Worm (Caenorhabditis elegans) whole organism, L4/young adult: ENCODE measurements around the gene B0252.5.

ENCODE experiments used
- W03F9.2 ChIP-seq: fragments of 150-350 bp; optimal IDR thresholded peaks from 2 replicates; lab custom pipeline; 2014; ENCODE audit warnings: missing biosample characterization, missing genetic modification characterization
- dao-5 ChIP-seq: sonication (generic microtip); optimal IDR thresholded peaks from 2 replicates; lab custom pipeline; 2016; ENCODE audit warnings: missing genotype, missing genetic modification characterization, moderate library complexity, missing compliant biosample characterization
- him-1 ChIP-seq: sonication (generic microtip); optimal IDR thresholded peaks from 2 replicates; lab custom pipeline; 2016; ENCODE audit warnings: missing genotype, missing genetic modification reagents, missing genetic modification characterization, missing compliant biosample characterization

DNA sequence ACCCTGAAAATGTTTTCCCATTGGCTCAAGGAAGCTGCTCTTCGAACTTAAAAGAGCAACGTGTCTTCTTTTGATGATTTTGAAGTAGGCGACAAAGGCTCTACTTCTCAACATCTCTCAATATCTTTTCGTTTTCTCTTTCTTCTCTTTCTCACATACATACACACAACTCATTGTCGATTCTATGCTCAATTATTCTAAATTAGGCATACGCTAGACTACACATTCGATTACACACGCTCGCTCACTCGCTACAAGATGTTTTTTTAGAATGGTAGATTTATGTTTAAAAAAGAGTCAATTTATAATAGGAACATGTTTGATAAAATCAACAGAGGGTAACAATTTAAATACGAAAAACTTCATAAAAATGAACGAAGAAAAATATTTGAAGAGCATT, 22.8 kb upstream of the B0252.5 start:
- TF ChIP-seq dao-5 (tag; lab: Kevin White, UChicago) (no peak), him-1 (tag; lab: Kevin White, UChicago) (no peak), W03F9.2 (tag; lab: Kevin White, UChicago) (no peak)
